Worm (Caenorhabditis elegans) whole organism, mixed stage, embryonic: ENCODE results near the gene sqv-8.

Experiments
- elt-3 ChIP-seq: fragments of 150-350 bp; optimal IDR thresholded peaks from 2 replicates; lab custom pipeline; 2014; ENCODE audit warnings: missing biosample characterization, missing genetic modification characterization
- lin-13 ChIP-seq: fragments of 150-350 bp; optimal IDR thresholded peaks from 2 replicates; lab custom pipeline; 2014; ENCODE audit warnings: missing biosample characterization, missing genetic modification characterization

DNA sequence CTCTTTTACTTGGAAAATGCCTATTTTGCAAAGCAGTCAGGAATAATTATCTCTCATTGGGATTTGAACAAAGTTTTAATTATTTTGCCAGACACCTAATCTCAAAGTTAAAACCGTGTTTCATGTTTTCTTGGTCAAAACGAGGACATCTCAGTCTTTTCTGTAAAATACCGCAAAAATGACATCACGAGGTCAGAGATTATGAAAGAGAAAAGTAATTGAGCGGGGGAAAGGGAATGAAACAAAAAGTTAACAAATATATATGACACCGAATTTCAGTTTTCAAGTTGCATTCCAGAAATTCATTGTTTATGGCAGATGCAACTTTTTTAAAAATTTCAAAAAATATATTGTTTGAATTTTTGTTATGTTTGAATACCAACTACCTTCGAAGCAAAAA is 44.2 kb upstream of the sqv-8 start:
- TF ChIP-seq lin-13 (no peak), elt-3 (tag; lab: Kevin White, UChicago) (no peak)
